Fruit fly (Drosophila melanogaster) Kc167 (cell line): ENCODE results near the gene MSAmiP.

ENCODE experiments used
- Myc ChIP-seq: fragments of >200 bp; optimal IDR thresholded peaks from 2 replicates; lab custom pipeline; 2017; ENCODE audit warnings: missing external identifiers
- Sin3A ChIP-seq: fragments of >200 bp; optimal IDR thresholded peaks from 2 replicates; lab custom pipeline; 2018; ENCODE audit warnings: missing external identifiers
- h ChIP-seq: fragments of >200 bp; optimal IDR thresholded peaks from 3 replicates; lab custom pipeline; 2018; ENCODE audit warnings: missing external identifiers
- insv ChIP-seq: fragments of >200 bp; optimal IDR thresholded peaks from 3 replicates; lab custom pipeline; 2018; ENCODE audit warnings: missing external identifiers
- psq ChIP-seq: fragments of >200 bp; optimal IDR thresholded peaks from 2 replicates; lab custom pipeline; 2017; ENCODE audit warnings: missing external identifiers
- ttk ChIP-seq: sonication (Bioruptor generic); optimal IDR thresholded peaks from 2 replicates; lab custom pipeline; 2017; ENCODE audit warnings: missing external identifiers

DNA sequence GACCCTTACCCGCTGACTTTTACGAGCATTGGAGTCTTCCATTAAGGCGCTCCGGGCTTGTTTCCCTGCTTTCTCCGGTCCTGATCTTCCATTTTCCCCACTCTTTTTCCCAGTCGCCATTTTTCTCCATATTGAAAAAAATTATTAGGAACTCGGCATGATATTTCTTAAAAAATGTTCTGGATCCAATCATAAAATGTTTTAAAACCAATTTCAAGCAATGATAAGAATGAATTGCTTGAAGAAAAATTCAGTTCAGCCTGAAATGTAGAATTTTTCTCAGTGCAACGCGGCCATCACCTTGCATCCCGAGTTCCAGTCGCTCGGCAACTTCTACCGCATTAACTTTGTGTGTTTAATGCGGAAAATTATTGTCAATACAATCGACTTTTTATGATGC is 34.9 kb downstream of the MSAmiP start:
- TF ChIP-seq psq (lab: Kevin White, UChicago) (no peak), h (lab: Kevin White, UChicago) (no peak), ttk (lab: Kevin White, UChicago) (no peak), Sin3A (no peak), Myc (lab: Kevin White, UChicago) (no peak), insv (no peak)
